Worm (Caenorhabditis elegans) whole organism, early embryonic: ENCODE data around the gene thn-2.
A peak's percentile ranks its signal among the peaks of the same experiment; 100 is the strongest.

Experiments
- B0310.2 ChIP-seq: sonication (generic microtip); optimal IDR thresholded peaks from 2 replicates; lab custom pipeline; 2016; ENCODE audit warnings: mild to moderate bottlenecking, missing genetic modification characterization, missing compliant biosample characterization
- F13C5.2 ChIP-seq: sonication (generic microtip); optimal IDR thresholded peaks from 2 replicates; lab custom pipeline; 2017; ENCODE audit warnings: mild to moderate bottlenecking, missing genetic modification characterization, inconsistent platforms, missing compliant biosample characterization
- aly-1 ChIP-seq: sonication (generic microtip); optimal IDR thresholded peaks from 2 replicates; lab custom pipeline; 2016; ENCODE audit warnings: missing genetic modification characterization, missing compliant biosample characterization
- ama-1 ChIP-seq: fragments of 150-350 bp; optimal IDR thresholded peaks from 2 replicates; lab custom pipeline; 2014
- ceh-13 ChIP-seq: fragments of 200-800 bp; sonication (Bioruptor generic); optimal IDR thresholded peaks from 2 replicates; lab custom pipeline; 2018; ENCODE audit warnings: mild to moderate bottlenecking, missing genetic modification characterization, missing compliant biosample characterization
- ceh-36 ChIP-seq: sonication (generic microtip); optimal IDR thresholded peaks from 2 replicates; lab custom pipeline; 2016; ENCODE audit warnings: missing genetic modification characterization, inconsistent platforms, missing compliant biosample characterization
- ets-7 ChIP-seq: sonication (generic microtip); optimal IDR thresholded peaks from 2 replicates; lab custom pipeline; 2016; ENCODE audit warnings: missing genotype, missing genetic modification characterization, missing compliant biosample characterization
- flt-1 ChIP-seq: fragments of 200-800 bp; sonication (Bioruptor generic); IDR thresholded peaks from 2 replicates; pipeline ENCODE4 v1.3.6; 2022; ENCODE audit warnings: missing genetic modification characterization, missing compliant biosample characterization
- hmbx-1 ChIP-seq: sonication (generic microtip); optimal IDR thresholded peaks from 2 replicates; lab custom pipeline; 2016; ENCODE audit warnings: mild to moderate bottlenecking, missing genetic modification characterization, missing compliant biosample characterization
- hmg-4 ChIP-seq: fragments of 200-800 bp; sonication (Bioruptor generic); optimal IDR thresholded peaks from 2 replicates; lab custom pipeline; 2018; ENCODE audit warnings: mild to moderate bottlenecking, missing genetic modification characterization, missing compliant biosample characterization
- hnd-1 ChIP-seq: sonication (generic microtip); optimal IDR thresholded peaks from 2 replicates; lab custom pipeline; 2016; ENCODE audit warnings: missing genetic modification characterization, missing compliant biosample characterization
- pes-1 ChIP-seq: fragments of 200-800 bp; sonication (Bioruptor generic); IDR thresholded peaks from 2 replicates; pipeline ENCODE4 v1.3.6; 2022; ENCODE audit warnings: missing genetic modification reagents, missing genetic modification characterization, missing compliant biosample characterization
- scrt-1 ChIP-seq: fragments of 200-800 bp; sonication (Bioruptor generic); IDR thresholded peaks from 2 replicates; pipeline ENCODE4 v1.3.6; 2022; ENCODE audit warnings: missing genetic modification characterization, missing compliant biosample characterization
- sea-1 ChIP-seq: fragments of 200-800 bp; sonication (Bioruptor generic); conservative IDR thresholded peaks from 2 replicates; pipeline ENCODE4 v1.3.6; 2022; ENCODE audit warnings: missing genetic modification characterization, missing compliant biosample characterization
- tbx-11 ChIP-seq: fragments of 200-800 bp; sonication (Bioruptor generic); IDR thresholded peaks from 2 replicates; pipeline ENCODE4 v1.3.6; 2022; ENCODE audit warnings: missing genetic modification characterization, missing compliant biosample characterization
- tbx-37 ChIP-seq: fragments of 200-800 bp; sonication (Bioruptor generic); conservative IDR thresholded peaks from 2 replicates; pipeline ENCODE4 v1.3.6; 2022; ENCODE audit warnings: missing genetic modification reagents, missing genetic modification characterization, missing compliant biosample characterization
- tra-4 ChIP-seq: sonication (generic microtip); optimal IDR thresholded peaks from 2 replicates; lab custom pipeline; 2017; ENCODE audit warnings: missing genetic modification characterization, missing compliant biosample characterization

Gene thn-2

DNA sequence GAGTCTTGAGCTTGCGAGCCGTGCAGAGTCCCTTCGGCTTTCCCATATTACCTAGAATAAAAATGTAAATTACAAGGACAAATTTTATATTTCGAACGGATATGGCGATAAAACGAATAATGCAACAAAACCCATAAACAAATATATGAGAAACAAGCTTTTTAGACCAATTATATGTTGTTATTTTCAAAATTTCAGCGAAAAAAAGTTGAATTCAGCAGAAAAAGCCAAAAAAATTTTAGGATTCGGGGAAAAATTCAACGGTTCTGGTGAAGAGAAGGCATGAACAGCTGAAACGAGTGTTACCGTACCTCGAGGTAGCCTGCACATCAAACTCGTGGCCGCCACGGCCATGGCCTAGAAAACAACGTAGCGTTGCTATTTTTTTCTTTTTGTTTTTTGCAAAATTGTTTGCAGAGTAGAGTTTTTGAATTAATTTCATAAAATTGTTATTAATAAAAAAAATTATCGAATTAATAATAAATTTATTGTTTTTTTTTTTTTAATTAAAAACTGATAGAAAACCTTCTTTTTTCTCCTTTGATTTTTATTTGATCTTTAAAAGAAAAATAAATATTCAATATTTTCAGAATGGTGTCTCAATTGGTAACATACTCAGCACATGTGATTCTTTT is 8.2 kb downstream of the thn-2 start, which contains the start of the genes rps-23 and dpm-3:
Gene rps-23, minus strand, starts transcription at position 51 of the 635 bp plus-strand sequence.
Gene dpm-3, plus strand, starts transcription at position 585 of the 635 bp plus-strand sequence.
- peak; percentile 83 for TF ChIP-seq tbx-37 (GFP tag; lab: Robert Waterston, UW)
- TF ChIP-seq ceh-13 (GFP tag; lab: Kevin White, UChicago) = no peak
- peak; percentile 83 for TF ChIP-seq pes-1
- peak; percentile 57; the same call in 1 of the 2 replicates for TF ChIP-seq tbx-11 (GFP tag; lab: Robert Waterston, UW)
- TF ChIP-seq B0310.2 (tag; lab: Kevin White, UChicago) = peak; percentile 15
- TF ChIP-seq F13C5.2 (tag; lab: Kevin White, UChicago) = peak; percentile 52
- peak; percentile 29 for TF ChIP-seq hmg-4 (GFP tag; lab: Kevin White, UChicago)
- peak; percentile 11 for TF ChIP-seq hnd-1 (tag; lab: Kevin White, UChicago)
- TF ChIP-seq flt-1 (GFP tag; lab: Robert Waterston, UW) = peak; percentile 59
- TF ChIP-seq sea-1 (GFP tag; lab: Robert Waterston, UW) = no peak; the same call in 1 of the 2 replicates
- TF ChIP-seq tra-4 (tag; lab: Kevin White, UChicago) = no peak
- TF ChIP-seq ceh-36 (tag; lab: Kevin White, UChicago) = peak; percentile 2

DNA sequence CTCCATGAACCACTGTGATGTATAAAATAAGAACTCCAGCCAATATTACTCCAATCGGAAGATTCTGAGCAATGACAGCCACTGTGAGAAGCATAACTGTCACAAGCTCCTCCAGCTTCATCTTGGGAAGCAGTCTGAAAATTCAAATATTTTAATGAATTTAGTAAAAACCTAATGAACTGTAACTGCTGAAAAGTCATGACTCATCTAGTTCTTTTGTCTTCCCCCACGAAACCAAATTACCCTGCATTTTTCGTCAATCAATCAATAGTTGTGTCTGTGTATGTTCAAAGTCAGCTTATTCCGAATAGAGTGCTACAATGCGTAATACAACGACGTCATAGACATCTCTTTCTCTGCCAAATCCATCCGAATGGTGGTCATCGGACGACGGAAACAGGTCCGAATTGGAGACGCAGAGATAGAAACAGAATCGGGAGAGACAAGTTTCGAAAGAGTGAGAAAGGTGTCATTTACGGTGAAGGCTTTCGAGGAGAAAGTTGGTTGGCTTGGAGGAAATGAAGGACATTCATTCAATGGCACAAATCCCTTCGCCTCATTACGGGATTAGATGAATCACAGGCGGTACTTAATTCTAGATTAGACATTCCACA is 13.8 kb downstream of the thn-2 start:
- no peak for TF ChIP-seq sea-1 (GFP tag; lab: Robert Waterston, UW)
- no peak for TF ChIP-seq tra-4 (tag; lab: Kevin White, UChicago)
- TF ChIP-seq hnd-1 (tag; lab: Kevin White, UChicago) = no peak
- no peak for TF ChIP-seq ets-7 (tag; lab: Kevin White, UChicago)
- no peak for TF ChIP-seq aly-1 (tag; lab: Kevin White, UChicago)
- no peak for TF ChIP-seq flt-1 (GFP tag; lab: Robert Waterston, UW)
- no peak for TF ChIP-seq F13C5.2 (tag; lab: Kevin White, UChicago)
- TF ChIP-seq B0310.2 (tag; lab: Kevin White, UChicago) = no peak
- no peak for TF ChIP-seq tbx-37 (GFP tag; lab: Robert Waterston, UW)
- TF ChIP-seq tbx-11 (GFP tag; lab: Robert Waterston, UW) = no peak
- TF ChIP-seq scrt-1 (GFP tag; lab: Robert Waterston, UW) = no peak
- no peak for TF ChIP-seq ama-1 (lab: Kevin White, UChicago)
- TF ChIP-seq ceh-36 (tag; lab: Kevin White, UChicago) = no peak
- TF ChIP-seq pes-1 = no peak
- no peak for TF ChIP-seq hmbx-1 (tag; lab: Kevin White, UChicago)

DNA sequence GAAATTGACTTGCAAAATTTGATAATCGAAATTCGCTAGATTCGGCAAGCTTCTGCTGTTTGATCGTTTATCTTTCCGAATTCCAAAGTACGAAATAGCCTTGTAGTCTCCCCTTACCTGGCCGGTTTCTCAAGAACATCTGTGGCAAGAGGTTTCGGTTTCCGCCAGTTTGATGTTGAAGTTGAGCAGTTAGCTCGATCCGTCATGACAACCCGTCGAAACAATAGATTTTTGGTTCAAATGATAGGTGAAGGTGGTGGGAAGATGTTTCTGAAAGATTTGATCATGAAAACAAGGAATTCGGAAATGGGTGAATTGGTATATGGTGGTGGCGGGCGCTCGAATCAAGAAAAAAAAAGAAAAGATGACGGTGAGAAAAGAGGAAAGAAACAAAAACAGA is 15.5 kb downstream of the thn-2 start, which contains the start of gene acs-20:
Gene acs-20, minus strand, starts transcription at position 270 of the 400 bp plus-strand sequence.
- TF ChIP-seq ama-1 (lab: Kevin White, UChicago) = no peak
- TF ChIP-seq ceh-13 (GFP tag; lab: Kevin White, UChicago) = no peak
- TF ChIP-seq F13C5.2 (tag; lab: Kevin White, UChicago) = no peak
- no peak for TF ChIP-seq hmbx-1 (tag; lab: Kevin White, UChicago)

DNA sequence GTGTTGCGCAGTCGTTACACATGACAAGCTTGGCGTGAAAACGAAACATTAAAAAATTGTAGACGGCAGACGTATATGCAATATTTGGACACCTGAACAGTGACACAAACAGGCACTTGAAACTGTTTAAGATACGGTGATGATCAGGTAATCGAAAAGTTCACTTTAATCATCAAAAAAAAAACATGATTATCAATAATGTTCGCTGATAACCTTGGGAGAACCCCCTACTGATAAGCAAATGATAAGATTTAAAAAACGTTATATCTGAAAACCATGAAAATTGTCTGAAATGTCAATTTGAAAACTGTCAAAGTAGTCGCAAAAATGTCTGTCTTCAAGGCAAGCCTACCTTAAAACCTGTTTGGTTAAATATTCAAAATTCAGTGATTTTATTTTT is 17.0 kb downstream of the thn-2 start:
- TF ChIP-seq scrt-1 (GFP tag; lab: Robert Waterston, UW) (no peak), ama-1 (lab: Kevin White, UChicago) (no peak), ceh-36 (tag; lab: Kevin White, UChicago) (no peak), hnd-1 (tag; lab: Kevin White, UChicago) (no peak), pes-1 (no peak), ceh-13 (GFP tag; lab: Kevin White, UChicago) (no peak), aly-1 (tag; lab: Kevin White, UChicago) (no peak)

DNA sequence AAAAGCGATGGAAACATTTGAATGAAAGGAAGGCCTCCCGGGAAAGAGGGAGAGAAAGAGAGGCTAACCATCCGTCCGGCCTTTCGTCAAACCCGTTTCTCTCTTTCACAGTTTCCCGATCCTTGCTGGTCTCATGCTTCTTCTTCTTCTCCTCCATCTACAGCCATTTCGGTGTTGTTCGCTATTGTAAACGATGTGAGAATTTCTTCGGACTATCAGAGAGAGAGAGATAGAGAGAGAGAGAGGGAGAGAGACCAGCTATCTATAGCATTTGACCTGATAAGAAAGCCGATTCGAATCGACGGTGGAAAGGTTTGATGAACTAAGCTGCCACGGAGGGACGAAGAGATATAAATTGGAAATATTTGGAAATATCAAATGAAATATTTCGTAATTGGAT is 20.5 kb downstream of the thn-2 start:
- TF ChIP-seq pes-1 (no peak), tbx-11 (GFP tag; lab: Robert Waterston, UW) (no peak)

DNA sequence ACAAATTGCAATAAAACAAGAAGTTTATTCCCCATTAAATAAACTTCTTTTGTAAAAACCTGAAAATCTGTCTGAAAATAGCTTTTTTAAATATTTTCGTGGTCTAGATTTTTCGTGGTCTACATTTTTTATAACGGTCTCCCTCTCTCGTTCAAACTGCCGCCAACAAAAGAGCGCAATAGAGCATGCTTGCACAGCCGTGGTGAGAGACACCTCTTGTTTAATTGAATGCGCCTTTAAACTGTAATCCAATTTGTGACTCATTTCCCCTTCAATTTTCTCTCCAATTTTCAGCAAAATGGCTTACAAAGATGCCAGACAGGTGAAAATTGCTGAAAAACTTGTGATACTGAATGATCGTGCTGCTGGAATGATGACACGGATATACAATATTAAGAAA is 21.2 kb downstream of the thn-2 start, which contains the start of gene gex-3:
Gene gex-3, plus strand, starts transcription at position 295 of the 400 bp plus-strand sequence.
- TF ChIP-seq B0310.2 (tag; lab: Kevin White, UChicago) (no peak), hmg-4 (GFP tag; lab: Kevin White, UChicago) (peak; percentile 29), tbx-37 (GFP tag; lab: Robert Waterston, UW) (no peak), hmbx-1 (tag; lab: Kevin White, UChicago) (no peak), tbx-11 (GFP tag; lab: Robert Waterston, UW) (no peak), F13C5.2 (tag; lab: Kevin White, UChicago) (peak; percentile 52), ceh-13 (GFP tag; lab: Kevin White, UChicago) (no peak)

DNA sequence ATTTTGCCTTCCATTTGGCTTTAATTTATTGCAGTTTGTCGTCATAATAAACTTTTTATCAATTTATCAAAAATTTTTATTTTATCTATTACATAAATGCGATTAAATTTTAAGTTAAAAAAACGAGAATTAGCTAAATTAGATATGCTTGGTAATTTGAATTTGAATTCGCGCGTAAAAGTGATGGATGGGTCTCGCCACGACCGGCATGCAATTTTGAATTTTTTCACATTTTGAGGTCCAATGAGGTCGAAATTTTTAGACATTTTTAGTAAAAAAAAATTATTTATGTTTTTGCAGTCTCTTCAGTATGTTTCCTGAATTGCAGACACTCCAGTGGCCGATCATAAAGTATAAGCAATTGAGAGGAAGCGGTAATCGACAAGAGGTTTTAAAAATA is 25.7 kb downstream of the thn-2 start, which contains the start of gene dsb-1:
Gene dsb-1, plus strand, starts transcription at position 301 of the 400 bp plus-strand sequence.
- TF ChIP-seq ets-7 (tag; lab: Kevin White, UChicago) = no peak
- no peak for TF ChIP-seq hmg-4 (GFP tag; lab: Kevin White, UChicago)
- no peak for TF ChIP-seq aly-1 (tag; lab: Kevin White, UChicago)
- no peak for TF ChIP-seq pes-1
- no peak for TF ChIP-seq hnd-1 (tag; lab: Kevin White, UChicago)
- TF ChIP-seq F13C5.2 (tag; lab: Kevin White, UChicago) = no peak
- TF ChIP-seq sea-1 (GFP tag; lab: Robert Waterston, UW) = no peak
- TF ChIP-seq ceh-13 (GFP tag; lab: Kevin White, UChicago) = no peak
- TF ChIP-seq ama-1 (lab: Kevin White, UChicago) = no peak
- no peak for TF ChIP-seq tra-4 (tag; lab: Kevin White, UChicago)
- no peak for TF ChIP-seq hmbx-1 (tag; lab: Kevin White, UChicago)
- TF ChIP-seq tbx-37 (GFP tag; lab: Robert Waterston, UW) = no peak
- TF ChIP-seq ceh-36 (tag; lab: Kevin White, UChicago) = no peak
- TF ChIP-seq B0310.2 (tag; lab: Kevin White, UChicago) = no peak
- TF ChIP-seq scrt-1 (GFP tag; lab: Robert Waterston, UW) = no peak
- no peak for TF ChIP-seq flt-1 (GFP tag; lab: Robert Waterston, UW)
- no peak for TF ChIP-seq tbx-11 (GFP tag; lab: Robert Waterston, UW)
